Fruit fly (Drosophila melanogaster) whole organism, embryonic: Measurements from ENCODE around the gene CG1607.
A peak's percentile ranks its signal among the peaks of the same experiment; 100 is the strongest.

Experiments used
- Ada2b ChIP-seq: fragments of 200-800 bp; sonication (Bioruptor generic); IDR thresholded peaks from 2 replicates; pipeline ENCODE4 v1.3.6; 2022; ENCODE audit warnings: missing biosample characterization, missing genetic modification characterization
- Antp ChIP-seq: fragments of 200-800 bp; sonication (Bioruptor generic); optimal IDR thresholded peaks from 3 replicates; lab custom pipeline; 2016; ENCODE audit warnings: missing biosample characterization, missing genetic modification characterization
- CG11398 ChIP-seq: fragments of 200-800 bp; sonication (Bioruptor generic); optimal IDR thresholded peaks from 2 replicates; lab custom pipeline; 2016; ENCODE audit warnings: missing biosample characterization, missing genetic modification characterization
- CG12219 ChIP-seq: fragments of 200-800 bp; sonication (Bioruptor generic); optimal IDR thresholded peaks from 3 replicates; lab custom pipeline; 2018; ENCODE audit warnings: missing biosample characterization, mild to moderate bottlenecking, missing genetic modification characterization
- CG12299 ChIP-seq: fragments of 200-800 bp; sonication (Bioruptor generic); optimal IDR thresholded peaks from 2 replicates; lab custom pipeline; 2018; ENCODE audit warnings: missing biosample characterization, mild to moderate bottlenecking, missing genetic modification characterization
- CG1233 ChIP-seq: fragments of 200-800 bp; sonication (Bioruptor generic); optimal IDR thresholded peaks from 4 replicates; lab custom pipeline; 2018; ENCODE audit warnings: missing biosample characterization, mild to moderate bottlenecking, missing genetic modification characterization
- CG1602 ChIP-seq: fragments of 200-800 bp; sonication (Bioruptor generic); optimal IDR thresholded peaks from 3 replicates; lab custom pipeline; 2016; ENCODE audit warnings: missing biosample characterization, missing genetic modification characterization
- CG18764 ChIP-seq: fragments of 200-800 bp; sonication (Bioruptor generic); optimal IDR thresholded peaks from 3 replicates; lab custom pipeline; 2016; ENCODE audit warnings: missing biosample characterization, missing genetic modification characterization
- CG31441 ChIP-seq: fragments of 200-800 bp; sonication (Bioruptor generic); IDR thresholded peaks from 2 replicates; pipeline ENCODE4 v1.3.6; 2022; ENCODE audit warnings: missing biosample characterization, missing genetic modification characterization
- CG33557 ChIP-seq: fragments of 200-800 bp; sonication (Bioruptor generic); optimal IDR thresholded peaks from 2 replicates; lab custom pipeline; 2019; ENCODE audit warnings: missing biosample characterization, mild to moderate bottlenecking, missing genetic modification characterization, moderate library complexity
- CG34224 ChIP-seq: fragments of 200-800 bp; sonication (Bioruptor generic); IDR thresholded peaks from 3 replicates; pipeline ENCODE4 v1.3.6; 2022; ENCODE audit warnings: missing biosample characterization, missing genetic modification characterization; ENCODE audit not compliant: partially characterized antibody
- CG4360 ChIP-seq: fragments of 200-800 bp; sonication (Bioruptor generic); IDR thresholded peaks from 2 replicates; pipeline ENCODE4 v1.3.6; 2022; ENCODE audit warnings: missing biosample characterization, missing genetic modification characterization
- CG4820 ChIP-seq: fragments of 200-800 bp; sonication (Bioruptor generic); optimal IDR thresholded peaks from 3 replicates; lab custom pipeline; 2016; ENCODE audit warnings: missing biosample characterization, missing genetic modification characterization
- CG7372 ChIP-seq: fragments of 200-800 bp; sonication (Bioruptor generic); IDR thresholded peaks from 2 replicates; pipeline ENCODE4 v1.3.6; 2022; ENCODE audit warnings: missing biosample characterization, missing genetic modification characterization
- CG8388 ChIP-seq: fragments of 200-800 bp; sonication (Bioruptor generic); optimal IDR thresholded peaks from 2 replicates; lab custom pipeline; 2019; ENCODE audit warnings: missing biosample characterization, mild to moderate bottlenecking, missing genetic modification characterization, moderate library complexity
- Chrac-16 ChIP-seq: fragments of 200-800 bp; sonication (Bioruptor generic); optimal IDR thresholded peaks from 3 replicates; lab custom pipeline; 2016; ENCODE audit warnings: missing biosample characterization, missing genetic modification characterization
- D19A ChIP-seq: fragments of 200-800 bp; optimal IDR thresholded peaks from 3 replicates; lab custom pipeline; 2019; ENCODE audit warnings: missing biosample characterization, mild to moderate bottlenecking, missing genetic modification characterization, moderate library complexity
- Dll ChIP-seq: fragments of 200-800 bp; sonication (Bioruptor generic); IDR thresholded peaks from 4 replicates; pipeline ENCODE4 v1.3.6; 2022; ENCODE audit warnings: missing biosample characterization, missing genetic modification characterization; ENCODE audit not compliant: partially characterized antibody
- E2f2 ChIP-seq: fragments of 200-800 bp; sonication (Bioruptor generic); IDR thresholded peaks from 2 replicates; pipeline ENCODE4 v1.3.6; 2022; ENCODE audit warnings: missing biosample characterization, missing genetic modification characterization
- Eip74EF ChIP-seq, 2 experiments: fragments of 200-800 bp in 1 of 2; fragments of >200 bp in 1 of 2; sonication (Bioruptor generic) in 1 of 2; optimal IDR thresholded peaks; 2 replicates each; lab custom pipeline; 2017 to 2019; ENCODE audit warnings: missing biosample characterization in 2 of 2, missing genetic modification characterization in 2 of 2, mild to moderate bottlenecking in 1 of 2, moderate library complexity in 1 of 2
- HHEX ChIP-seq: fragments of 200-800 bp; sonication (Bioruptor generic); optimal IDR thresholded peaks from 3 replicates; lab custom pipeline; 2017; ENCODE audit warnings: missing biosample characterization, mild to moderate bottlenecking, missing genetic modification characterization, missing genetic modification reagents
- Hr39 ChIP-seq: fragments of >200 bp; optimal IDR thresholded peaks from 2 replicates; lab custom pipeline; 2017
- Meics ChIP-seq: fragments of 200-800 bp; sonication (Bioruptor generic); optimal IDR thresholded peaks from 2 replicates; lab custom pipeline; 2017; ENCODE audit warnings: missing biosample characterization, mild to moderate bottlenecking, missing genetic modification characterization
- Mes4 ChIP-seq: fragments of 200-800 bp; sonication (Bioruptor generic); optimal IDR thresholded peaks from 2 replicates; lab custom pipeline; 2016; ENCODE audit warnings: missing biosample characterization, missing genetic modification characterization
- NK7.1 ChIP-seq: fragments of 200-800 bp; sonication (Bioruptor generic); optimal IDR thresholded peaks from 3 replicates; lab custom pipeline; 2016; ENCODE audit warnings: missing biosample characterization, missing genetic modification characterization
- Nf-YA ChIP-seq: fragments of 200-800 bp; sonication (Bioruptor generic); IDR thresholded peaks from 2 replicates; pipeline ENCODE4 v1.3.6; 2022; ENCODE audit warnings: missing biosample characterization, missing genetic modification characterization
- Pdp1 ChIP-seq, 2 experiments: fragments of 200-800 bp; sonication (Bioruptor generic); optimal IDR thresholded peaks; 3 replicates each; lab custom pipeline; 2016; ENCODE audit warnings: missing biosample characterization in 2 of 2, missing genetic modification characterization in 2 of 2, mild to moderate bottlenecking in 1 of 2, moderate library complexity in 1 of 2
- Sin3A ChIP-seq: fragments of >200 bp; optimal IDR thresholded peaks from 2 replicates; lab custom pipeline; 2018
- Sox102F ChIP-seq: fragments of 200-800 bp; sonication (Bioruptor generic); optimal IDR thresholded peaks from 2 replicates; lab custom pipeline; 2018; ENCODE audit warnings: missing biosample characterization, mild to moderate bottlenecking, missing genetic modification characterization, moderate library complexity
- Ssrp ChIP-seq: fragments of 200-800 bp; sonication (Bioruptor generic); optimal IDR thresholded peaks from 2 replicates; lab custom pipeline; 2018; ENCODE audit warnings: missing biosample characterization, mild to moderate bottlenecking, missing genetic modification characterization, moderate library complexity
- aop ChIP-seq: fragments of 200-800 bp; sonication (Bioruptor generic); IDR thresholded peaks from 2 replicates; pipeline ENCODE4 v1.3.6; 2022; ENCODE audit warnings: missing biosample characterization, missing genetic modification characterization
- ap ChIP-seq: fragments of 200-800 bp; sonication (Bioruptor generic); IDR thresholded peaks from 2 replicates; pipeline ENCODE4 v1.3.6; 2022; ENCODE audit warnings: missing biosample characterization, missing genetic modification characterization
- ara ChIP-seq: fragments of 200-800 bp; sonication (Bioruptor generic); IDR thresholded peaks from 2 replicates; pipeline ENCODE4 v1.3.6; 2022; ENCODE audit warnings: missing biosample characterization, missing genetic modification characterization
- bsh ChIP-seq, 2 experiments: fragments of 200-800 bp; sonication (Bioruptor generic); optimal IDR thresholded peaks; 2 replicates each; lab custom pipeline; 2017 to 2018; ENCODE audit warnings: mild to moderate bottlenecking in 2 of 2, missing biosample characterization in 2 of 2, missing genetic modification characterization in 2 of 2, moderate library complexity in 1 of 2
- ci ChIP-seq: fragments of 200-800 bp; sonication (Bioruptor generic); IDR thresholded peaks from 3 replicates; pipeline ENCODE4 v1.3.6; 2022; ENCODE audit warnings: missing biosample characterization, missing genetic modification characterization
- corto ChIP-seq: fragments of 200-800 bp; sonication (Bioruptor generic); optimal IDR thresholded peaks from 2 replicates; lab custom pipeline; 2016; ENCODE audit warnings: missing biosample characterization, mild to moderate bottlenecking, missing genetic modification characterization, moderate library complexity
- disco-r ChIP-seq: fragments of 200-800 bp; sonication (Bioruptor generic); optimal IDR thresholded peaks from 2 replicates; lab custom pipeline; 2016; ENCODE audit warnings: missing biosample characterization, missing genetic modification characterization
- dmrt99B ChIP-seq: fragments of 200-800 bp; sonication (Bioruptor generic); optimal IDR thresholded peaks from 2 replicates; lab custom pipeline; 2018; ENCODE audit warnings: missing biosample characterization, mild to moderate bottlenecking, missing genetic modification characterization, moderate library complexity
- esg ChIP-seq: fragments of 200-800 bp; sonication (Bioruptor generic); conservative IDR thresholded peaks from 2 replicates; pipeline ENCODE4 v1.3.6; 2022; ENCODE audit warnings: missing biosample characterization, missing genetic modification characterization
- exex ChIP-seq: fragments of 200-800 bp; sonication (Bioruptor generic); optimal IDR thresholded peaks from 4 replicates; lab custom pipeline; 2018; ENCODE audit warnings: missing biosample characterization, mild to moderate bottlenecking, missing genetic modification characterization, moderate library complexity
- fd3F ChIP-seq: fragments of 200-800 bp; sonication (Bioruptor generic); optimal IDR thresholded peaks from 2 replicates; lab custom pipeline; 2018; ENCODE audit warnings: missing biosample characterization, mild to moderate bottlenecking, missing genetic modification characterization, moderate library complexity
- fru ChIP-seq: fragments of >200 bp; optimal IDR thresholded peaks from 2 replicates; lab custom pipeline; 2017
- gcm2 ChIP-seq: fragments of 200-800 bp; sonication (Bioruptor generic); optimal IDR thresholded peaks from 2 replicates; lab custom pipeline; 2016; ENCODE audit warnings: missing biosample characterization, missing genetic modification characterization
- hbn ChIP-seq: fragments of 200-800 bp; sonication (Bioruptor generic); IDR thresholded peaks from 2 replicates; pipeline ENCODE4 v1.3.6; 2022; ENCODE audit warnings: missing biosample characterization, missing genetic modification characterization; ENCODE audit not compliant: partially characterized antibody
- jigr1 ChIP-seq: fragments of 200-800 bp; sonication (Bioruptor generic); IDR thresholded peaks from 3 replicates; pipeline ENCODE4 v1.3.6; 2022; ENCODE audit warnings: missing biosample characterization, missing genetic modification characterization
- kah ChIP-seq: fragments of 200-800 bp; sonication (Bioruptor generic); optimal IDR thresholded peaks from 2 replicates; lab custom pipeline; 2018; ENCODE audit warnings: missing biosample characterization, mild to moderate bottlenecking, missing genetic modification characterization
- nerfin-1 ChIP-seq: fragments of 200-800 bp; sonication (Bioruptor generic); optimal IDR thresholded peaks from 3 replicates; lab custom pipeline; 2019; ENCODE audit warnings: missing biosample characterization, mild to moderate bottlenecking, missing genetic modification characterization, moderate library complexity
- onecut ChIP-seq: fragments of 200-800 bp; sonication (Bioruptor generic); IDR thresholded peaks from 2 replicates; pipeline ENCODE4 v1.3.6; 2022; ENCODE audit warnings: missing biosample characterization, missing genetic modification characterization
- sens ChIP-seq: fragments of 200-800 bp; sonication (Bioruptor generic); peaks from one replicate; lab custom pipeline; 2016; ENCODE audit warnings: missing biosample characterization, missing genetic modification characterization
- sim ChIP-seq: fragments of 200-800 bp; sonication (Bioruptor generic); IDR thresholded peaks from 2 replicates; pipeline ENCODE4 v1.3.6; 2022; ENCODE audit warnings: missing biosample characterization, missing genetic modification characterization
- sisA ChIP-seq: fragments of 200-800 bp; sonication (Bioruptor generic); IDR thresholded peaks from 2 replicates; pipeline ENCODE4 v1.3.6; 2022; ENCODE audit warnings: missing biosample characterization, missing genetic modification characterization
- slbo ChIP-seq: fragments of 200-800 bp; sonication (Bioruptor generic); IDR thresholded peaks from 2 replicates; pipeline ENCODE4 v1.3.6; 2022; ENCODE audit warnings: missing biosample characterization, missing genetic modification characterization

The CG1607 gene

DNA sequence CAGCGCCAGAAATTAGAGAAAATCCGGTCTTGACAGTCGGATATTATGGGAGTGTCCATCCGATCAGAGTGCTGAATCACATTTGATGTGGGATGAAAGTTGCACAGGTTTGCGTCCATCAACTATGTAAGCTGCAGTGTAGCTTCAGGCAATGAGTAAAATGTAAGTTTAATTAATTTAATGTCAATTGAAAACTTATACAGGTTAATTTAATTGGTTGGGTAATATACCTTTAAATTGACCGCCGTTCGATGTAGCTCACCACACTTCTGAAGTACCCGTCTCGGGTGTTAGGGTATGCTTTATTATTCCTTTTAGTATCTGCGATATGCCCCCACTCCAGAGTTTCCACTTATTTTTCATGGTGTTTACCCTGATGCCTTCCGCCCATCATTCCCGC, 42.5 kb downstream of the CG1607 start:
- TF ChIP-seq CG4360 (GFP tag; lab: Robert Waterston, UW) (0 out of 2 replicates have a peak, but pooled peaks have one; percentile 15), CG4820 (GFP tag; lab: Kevin White, UChicago) (no peak), gcm2 (no peak), CG8388 (GFP tag; lab: Kevin White, UChicago) (no peak), fru (lab: Kevin White, UChicago) (no peak), CG11398 (GFP tag; lab: Kevin White, UChicago) (no peak), HHEX (GFP tag; lab: Kevin White, UChicago) (peak; percentile 38), Eip74EF (GFP tag; optimal IDR thresholded peaks at IDR 0.05; lab: Kevin White, UChicago) (no peak), dmrt99B (tag; lab: Kevin White, UChicago) (peak; percentile 46), CG1233 (GFP tag; lab: Kevin White, UChicago) (no peak), corto (GFP tag; lab: Kevin White, UChicago) (no peak), esg (GFP tag; lab: Robert Waterston, UW) (no peak), ap (GFP tag; lab: Robert Waterston, UW) (no peak), aop (no peak), sens (no peak), Pdp1 (GFP tag; optimal IDR thresholded peaks at IDR 0.05; lab: Kevin White, UChicago) (no peak), Ssrp (tag; lab: Kevin White, UChicago) (no peak), sisA (peak; percentile 8; the same call in 1 of the 2 replicates), disco-r (GFP tag; lab: Kevin White, UChicago) (no peak), CG18764 (GFP tag; lab: Kevin White, UChicago) (no peak), CG34224 (GFP tag; lab: Robert Waterston, UW) (no peak), hbn (GFP tag; lab: Robert Waterston, UW) (no peak), exex (tag; lab: Kevin White, UChicago) (no peak), kah (GFP tag; lab: Kevin White, UChicago) (no peak), sim (GFP tag; lab: Robert Waterston, UW) (no peak), nerfin-1 (tag; lab: Kevin White, UChicago) (no peak), Sin3A (no peak), CG33557 (GFP tag; lab: Kevin White, UChicago) (no peak), Ada2b (GFP tag; lab: Robert Waterston, UW) (peak; percentile 45; the same call in 1 of the 2 replicates), Mes4 (GFP tag; lab: Kevin White, UChicago) (no peak), Sox102F (GFP tag; lab: Kevin White, UChicago) (peak; percentile 19), CG12299 (no peak), ara (GFP tag; lab: Robert Waterston, UW) (no peak), CG7372 (GFP tag; lab: Robert Waterston, UW) (no peak), Antp (GFP tag; lab: Kevin White, UChicago) (no peak), onecut (GFP tag; lab: Robert Waterston, UW) (no peak), E2f2 (GFP tag; lab: Robert Waterston, UW) (peak; percentile 36; the same call in 1 of the 2 replicates), jigr1 (GFP tag; lab: Robert Waterston, UW) (no peak), CG12219 (no peak), ci (GFP tag; lab: Robert Waterston, UW) (0 out of 3 replicates have a peak, but pooled peaks have one; percentile 47), slbo (GFP tag; lab: Robert Waterston, UW) (peak; percentile 61), NK7.1 (no peak), bsh (GFP tag; optimal IDR thresholded peaks at IDR 0.05; lab: Kevin White, UChicago) (no peak), CG1602 (GFP tag; lab: Kevin White, UChicago) (no peak), fd3F (GFP tag; lab: Kevin White, UChicago) (no peak), Nf-YA (no peak), Chrac-16 (no peak), Meics (GFP tag; lab: Kevin White, UChicago) (peak; percentile 32), Hr39 (lab: Kevin White, UChicago) (no peak), D19A (tag; lab: Kevin White, UChicago) (peak; percentile 59), CG31441 (GFP tag; lab: Robert Waterston, UW) (no peak), Dll (no peak)
